Worm (Caenorhabditis elegans) whole organism, L4 larva: Measurements from ENCODE around the gene sto-2.

Experiments
- D1046.2 ChIP-seq: fragments of 200-800 bp; sonication (Bioruptor generic); IDR thresholded peaks from 2 replicates; pipeline ENCODE4 v1.3.6; 2022; ENCODE audit warnings: missing genetic modification characterization, missing compliant biosample characterization
- F26F4.8 ChIP-seq: fragments of 200-800 bp; sonication (Bioruptor generic); conservative IDR thresholded peaks from 2 replicates; pipeline ENCODE4 v1.3.6; 2022; ENCODE audit warnings: missing genetic modification characterization, missing compliant biosample characterization
- F37D6.2 ChIP-seq: sonication (generic microtip); optimal IDR thresholded peaks from 2 replicates; lab custom pipeline; 2016; ENCODE audit warnings: mild to moderate bottlenecking, missing genetic modification characterization, missing compliant biosample characterization
- Y105C5A.15 ChIP-seq: fragments of 200-800 bp; sonication (Bioruptor generic); IDR thresholded peaks from 2 replicates; pipeline ENCODE4 v1.3.6; 2022; ENCODE audit warnings: missing genetic modification characterization, missing compliant biosample characterization
- Y48G9A.11 ChIP-seq: fragments of 200-800 bp; sonication (Bioruptor generic); IDR thresholded peaks from 2 replicates; pipeline ENCODE4 v1.3.6; 2022; ENCODE audit warnings: missing genetic modification reagents, missing genetic modification characterization, missing compliant biosample characterization
- Y5F2A.4 ChIP-seq: fragments of 200-800 bp; sonication (Bioruptor generic); optimal IDR thresholded peaks from 2 replicates; lab custom pipeline; 2018; ENCODE audit warnings: mild to moderate bottlenecking, missing genetic modification characterization, missing compliant biosample characterization
- ZK337.2 ChIP-seq: fragments of 200-800 bp; sonication (Bioruptor generic); IDR thresholded peaks from 2 replicates; pipeline ENCODE4 v1.3.6; 2022; ENCODE audit warnings: missing genetic modification reagents, missing genetic modification characterization, missing compliant biosample characterization
- aly-2 ChIP-seq: sonication (generic microtip); optimal IDR thresholded peaks from 2 replicates; lab custom pipeline; 2018; ENCODE audit warnings: missing biosample characterization, missing genetic modification characterization
- ama-1 ChIP-seq: fragments of 150-350 bp; optimal IDR thresholded peaks from 2 replicates; lab custom pipeline; 2014; ENCODE audit warnings: inconsistent platforms, mixed read lengths
- arid-1 ChIP-seq: fragments of 200-800 bp; sonication (Bioruptor generic); conservative IDR thresholded peaks from 2 replicates; pipeline ENCODE4 v1.3.6; 2022; ENCODE audit warnings: missing genetic modification reagents, missing genetic modification characterization, missing compliant biosample characterization
- attf-4 ChIP-seq: sonication (generic microtip); optimal IDR thresholded peaks from 3 replicates; lab custom pipeline; 2017; ENCODE audit warnings: missing biosample characterization, missing genetic modification characterization
- ceh-20 ChIP-seq: fragments of 200-800 bp; sonication (Bioruptor generic); IDR thresholded peaks from 2 replicates; pipeline ENCODE4 v1.3.6; 2022; ENCODE audit warnings: missing genetic modification reagents, missing genetic modification characterization, missing compliant biosample characterization
- ceh-32 ChIP-seq: sonication (generic microtip); optimal IDR thresholded peaks from 2 replicates; lab custom pipeline; 2016; ENCODE audit warnings: mild to moderate bottlenecking, missing genetic modification characterization, missing compliant biosample characterization; ENCODE audit not compliant: poor library complexity
- ces-1 ChIP-seq: fragments of 150-350 bp; sonication (generic microtip); optimal IDR thresholded peaks from 4 replicates; lab custom pipeline; 2014; ENCODE audit warnings: missing biosample characterization, missing genetic modification reagents, missing genetic modification characterization
- cey-2 ChIP-seq: sonication (generic microtip); optimal IDR thresholded peaks from 3 replicates; lab custom pipeline; 2017; ENCODE audit warnings: missing genetic modification characterization, mild to moderate bottlenecking, missing compliant biosample characterization, antibody characterized with exemption, borderline replicate concordance; ENCODE audit not compliant: insufficient read depth
- daf-12 ChIP-seq: fragments of 150-350 bp; optimal IDR thresholded peaks from 2 replicates; lab custom pipeline; 2014; ENCODE audit warnings: missing biosample characterization, missing genetic modification reagents, missing genetic modification characterization
- daf-16 ChIP-seq, 3 experiments: sonication (generic microtip); optimal IDR thresholded peaks; 2 replicates each; lab custom pipeline; 2016 to 2017; ENCODE audit warnings: missing genetic modification characterization in 3 of 3, missing genetic modification reagents in 3 of 3, mild to moderate bottlenecking in 2 of 3, missing compliant biosample characterization in 2 of 3, missing biosample characterization in 1 of 3, moderate library complexity in 1 of 3
- daf-19 ChIP-seq: fragments of 200-800 bp; sonication (Bioruptor generic); conservative IDR thresholded peaks from 2 replicates; pipeline ENCODE4 v1.3.6; 2022; ENCODE audit warnings: missing genetic modification characterization, missing compliant biosample characterization
- daf-8 ChIP-seq: fragments of 200-800 bp; sonication (Bioruptor generic); IDR thresholded peaks from 2 replicates; pipeline ENCODE4 v1.3.6; 2022; ENCODE audit warnings: missing genetic modification characterization, missing compliant biosample characterization
- dmd-6 ChIP-seq: fragments of 200-800 bp; sonication (Bioruptor generic); IDR thresholded peaks from 2 replicates; pipeline ENCODE4 v1.3.6; 2022; ENCODE audit warnings: missing genetic modification reagents, missing genetic modification characterization, missing compliant biosample characterization
- dmd-9 ChIP-seq: fragments of 200-800 bp; sonication (Bioruptor generic); IDR thresholded peaks from 2 replicates; pipeline ENCODE4 v1.3.6; 2022; ENCODE audit warnings: missing genetic modification reagents, missing genetic modification characterization, missing compliant biosample characterization
- dpl-1 ChIP-seq: fragments of 150-350 bp; optimal IDR thresholded peaks from 2 replicates; lab custom pipeline; 2014; ENCODE audit warnings: missing biosample characterization, missing genetic modification reagents, missing genetic modification characterization
- egl-27 ChIP-seq: sonication (generic microtip); optimal IDR thresholded peaks from 3 replicates; lab custom pipeline; 2017; ENCODE audit warnings: missing biosample characterization, missing genetic modification reagents, missing genetic modification characterization
- fos-1 ChIP-seq: fragments of 150-350 bp; optimal IDR thresholded peaks from 2 replicates; lab custom pipeline; 2014; ENCODE audit warnings: missing biosample characterization, missing genetic modification characterization
- hif-1 ChIP-seq, 2 experiments: sonication (generic microtip); optimal IDR thresholded peaks; 2 replicates each; lab custom pipeline; 2016 to 2017; ENCODE audit warnings: missing compliant biosample characterization in 2 of 2, missing genetic modification characterization in 2 of 2, missing genetic modification reagents in 2 of 2, missing genotype in 2 of 2, mild to moderate bottlenecking in 1 of 2
- hlh-11 ChIP-seq: fragments of 200-800 bp; sonication (Bioruptor generic); optimal IDR thresholded peaks from 2 replicates; lab custom pipeline; 2018; ENCODE audit warnings: mild to moderate bottlenecking, missing genetic modification characterization, missing compliant biosample characterization
- hmg-1.1 ChIP-seq: fragments of 200-800 bp; sonication (Bioruptor generic); IDR thresholded peaks from 2 replicates; pipeline ENCODE4 v1.3.6; 2022; ENCODE audit warnings: missing genetic modification reagents, missing genetic modification characterization, missing compliant biosample characterization
- jun-1 ChIP-seq: fragments of 150-350 bp; optimal IDR thresholded peaks from 2 replicates; lab custom pipeline; 2014; ENCODE audit warnings: missing biosample characterization, missing genetic modification reagents, missing genetic modification characterization
- lin-15B ChIP-seq: fragments of 150-350 bp; sonication (generic microtip); optimal IDR thresholded peaks from 3 replicates; lab custom pipeline; 2014; ENCODE audit warnings: missing biosample characterization, missing genetic modification characterization
- lsy-2 ChIP-seq, 2 experiments: fragments of 150-350 bp in 1 of 2; sonication (generic microtip) in 1 of 2; optimal IDR thresholded peaks; 2 replicates each; lab custom pipeline; 2014 to 2017; ENCODE audit warnings: missing biosample characterization in 2 of 2, missing genetic modification characterization in 2 of 2
- mdt-29 ChIP-seq: fragments of 200-800 bp; sonication (Bioruptor generic); IDR thresholded peaks from 2 replicates; pipeline ENCODE4 v1.3.6; 2022; ENCODE audit warnings: missing genetic modification reagents, missing genetic modification characterization, missing compliant biosample characterization
- mep-1 ChIP-seq: fragments of 150-350 bp; sonication (generic microtip); optimal IDR thresholded peaks from 3 replicates; lab custom pipeline; 2014; ENCODE audit warnings: missing biosample characterization, missing genetic modification characterization
- mxl-3 ChIP-seq: fragments of 200-800 bp; sonication (Bioruptor generic); optimal IDR thresholded peaks from 2 replicates; lab custom pipeline; 2018; ENCODE audit warnings: mild to moderate bottlenecking, missing genetic modification characterization, missing compliant biosample characterization
- nhr-10 ChIP-seq: fragments of 150-350 bp; optimal IDR thresholded peaks from 2 replicates; lab custom pipeline; 2014; ENCODE audit warnings: missing biosample characterization, missing genetic modification characterization
- nhr-102 ChIP-seq: sonication (generic microtip); optimal IDR thresholded peaks from 2 replicates; lab custom pipeline; 2016; ENCODE audit warnings: mild to moderate bottlenecking, missing genetic modification characterization, moderate library complexity, missing compliant biosample characterization
- nhr-11 ChIP-seq: fragments of 150-350 bp; optimal IDR thresholded peaks from 2 replicates; lab custom pipeline; 2014; ENCODE audit warnings: missing biosample characterization, missing genetic modification characterization
- nhr-111 ChIP-seq: fragments of 200-800 bp; sonication (Bioruptor generic); optimal IDR thresholded peaks from 2 replicates; lab custom pipeline; 2018; ENCODE audit warnings: mild to moderate bottlenecking, missing genetic modification characterization, missing compliant biosample characterization
- nhr-25 ChIP-seq: sonication (generic microtip); optimal IDR thresholded peaks from 2 replicates; lab custom pipeline; 2017; ENCODE audit warnings: missing genetic modification characterization, mild to moderate bottlenecking, missing compliant biosample characterization, antibody characterized with exemption, moderate library complexity, borderline replicate concordance; ENCODE audit not compliant: insufficient read depth
- nhr-28 ChIP-seq: fragments of 150-350 bp; optimal IDR thresholded peaks from 2 replicates; lab custom pipeline; 2014; ENCODE audit warnings: missing biosample characterization, missing genetic modification characterization
- nhr-42 ChIP-seq: fragments of 200-800 bp; sonication (Bioruptor generic); IDR thresholded peaks from 2 replicates; pipeline ENCODE4 v1.3.6; 2022; ENCODE audit warnings: missing genetic modification characterization, missing compliant biosample characterization
- nhr-76 ChIP-seq: fragments of 150-350 bp; optimal IDR thresholded peaks from 2 replicates; lab custom pipeline; 2014; ENCODE audit warnings: missing biosample characterization, missing genetic modification characterization
- php-3 ChIP-seq: fragments of 200-800 bp; sonication (Bioruptor generic); IDR thresholded peaks from 2 replicates; pipeline ENCODE4 v1.3.6; 2022; ENCODE audit warnings: missing genetic modification reagents, missing genetic modification characterization, missing compliant biosample characterization
- rbr-2 ChIP-seq: sonication (generic microtip); optimal IDR thresholded peaks from 2 replicates; lab custom pipeline; 2016; ENCODE audit warnings: missing genotype, missing genetic modification characterization, missing compliant biosample characterization
- saeg-2 ChIP-seq: fragments of 200-800 bp; sonication (Bioruptor generic); IDR thresholded peaks from 2 replicates; pipeline ENCODE4 v1.3.6; 2022; ENCODE audit warnings: missing genetic modification reagents, missing genetic modification characterization, missing compliant biosample characterization
- skn-1 ChIP-seq: fragments of 150-350 bp; optimal IDR thresholded peaks from 2 replicates; lab custom pipeline; 2014; ENCODE audit warnings: missing biosample characterization, missing genetic modification characterization
- spr-3 ChIP-seq: fragments of 200-800 bp; sonication (Bioruptor generic); optimal IDR thresholded peaks from 2 replicates; lab custom pipeline; 2018; ENCODE audit warnings: mild to moderate bottlenecking, missing genetic modification characterization, missing compliant biosample characterization
- tra-1 ChIP-seq: fragments of 200-800 bp; sonication (Bioruptor generic); IDR thresholded peaks from 2 replicates; pipeline ENCODE4 v1.3.6; 2022; ENCODE audit warnings: missing genetic modification reagents, missing genetic modification characterization, missing compliant biosample characterization
- zag-1 ChIP-seq: fragments of 150-350 bp; optimal IDR thresholded peaks from 2 replicates; lab custom pipeline; 2014; ENCODE audit warnings: missing biosample characterization, missing genetic modification characterization
- zfp-3 ChIP-seq: fragments of 200-800 bp; sonication (Bioruptor generic); conservative IDR thresholded peaks from 2 replicates; pipeline ENCODE4 v1.3.6; 2022; ENCODE audit warnings: missing genetic modification reagents, missing genetic modification characterization, missing compliant biosample characterization
- zip-2 ChIP-seq: fragments of 150-350 bp; optimal IDR thresholded peaks from 2 replicates; lab custom pipeline; 2014; ENCODE audit warnings: missing biosample characterization, missing genetic modification characterization
- ztf-7 ChIP-seq: fragments of 150-350 bp; optimal IDR thresholded peaks from 2 replicates; lab custom pipeline; 2014; ENCODE audit warnings: missing biosample characterization, missing genetic modification characterization

The sto-2 gene

DNA sequence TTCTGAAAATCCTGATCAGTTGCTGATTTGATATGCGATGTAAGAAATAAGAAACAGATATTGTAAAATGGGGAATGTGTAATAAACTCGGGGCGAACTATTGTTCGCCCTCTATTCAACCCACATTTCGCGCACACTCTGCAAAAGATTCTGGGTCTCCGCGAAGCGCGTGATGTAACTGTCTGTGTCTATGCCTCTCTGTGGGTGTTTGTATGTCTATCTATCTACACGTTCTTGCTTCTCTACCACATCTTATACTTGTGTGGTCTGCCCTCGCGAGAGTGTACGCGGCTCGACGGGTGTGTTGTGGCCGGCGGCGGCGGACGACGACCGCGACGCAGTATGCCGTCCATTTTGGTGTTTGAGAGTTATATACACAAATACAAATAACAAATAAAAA, 13.3 kb upstream of the sto-2 start (continued):
- TF ChIP-seq F26F4.8 (GFP tag; lab: Robert Waterston, UW) (no peak), ceh-20 (peak; percentile 52; the same call in 1 of the 2 replicates), ceh-32 (tag; lab: Kevin White, UChicago) (no peak), tra-1 (no peak), skn-1 (tag; lab: Kevin White, UChicago) (no peak), hmg-1.1 (GFP tag; lab: Robert Waterston, UW) (peak; percentile 85), nhr-42 (GFP tag; lab: Robert Waterston, UW) (0 out of 2 replicates have a peak, but pooled peaks have one; percentile 7), Y48G9A.11 (GFP tag; lab: Robert Waterston, UW) (no peak), zag-1 (tag; lab: Kevin White, UChicago) (no peak), daf-16 (GFP tag; optimal IDR thresholded peaks at IDR 0.05; lab: Kevin White, UChicago) (no peak), daf-16 (tag; optimal IDR thresholded peaks at IDR 0.05; lab: Kevin White, UChicago) (peak; percentile 69), daf-8 (GFP tag; lab: Robert Waterston, UW) (no peak), nhr-76 (tag; lab: Kevin White, UChicago) (no peak), arid-1 (no peak), lin-15B (tag; lab: Kevin White, UChicago) (no peak), saeg-2 (GFP tag; lab: Robert Waterston, UW) (no peak), ztf-7 (tag; lab: Kevin White, UChicago) (no peak), hlh-11 (tag; lab: Kevin White, UChicago) (peak; percentile 89), daf-12 (tag; lab: Kevin White, UChicago) (no peak), dmd-9 (GFP tag; lab: Robert Waterston, UW) (no peak), mxl-3 (GFP tag; lab: Kevin White, UChicago) (peak; percentile 92), fos-1 (tag; lab: Kevin White, UChicago) (no peak), zfp-3 (GFP tag; lab: Robert Waterston, UW) (no peak), attf-4 (tag; lab: Kevin White, UChicago) (no peak), egl-27 (tag; lab: Kevin White, UChicago) (no peak), nhr-111 (GFP tag; lab: Kevin White, UChicago) (no peak), ces-1 (GFP tag; lab: Kevin White, UChicago) (no peak), hif-1 (tag; optimal IDR thresholded peaks at IDR 0.05; lab: Kevin White, UChicago) (peak in 1 of 2 experiments; percentile 77), dpl-1 (GFP tag; lab: Kevin White, UChicago) (no peak), zip-2 (tag; lab: Kevin White, UChicago) (no peak), nhr-11 (tag; lab: Kevin White, UChicago) (peak; percentile 55), dmd-6 (peak; percentile 67), spr-3 (GFP tag; lab: Kevin White, UChicago) (no peak), ama-1 (no peak), jun-1 (tag; lab: Kevin White, UChicago) (peak; percentile 26), lsy-2 (tag; optimal IDR thresholded peaks at IDR 0.05; lab: Kevin White, UChicago) (peak in 1 of 2 experiments; percentile 73), php-3 (GFP tag; lab: Robert Waterston, UW) (peak; percentile 73; the same call in 1 of the 2 replicates), mep-1 (peak; percentile 81), mdt-29 (GFP tag; lab: Robert Waterston, UW) (no peak), rbr-2 (tag; lab: Kevin White, UChicago) (peak; percentile 77), cey-2 (tag; lab: Kevin White, UChicago) (no peak), Y5F2A.4 (GFP tag; lab: Kevin White, UChicago) (no peak), Y105C5A.15 (no peak), D1046.2 (no peak), nhr-25 (peak; percentile 4), F37D6.2 (tag; lab: Kevin White, UChicago) (peak; percentile 53), nhr-10 (peak; percentile 47), aly-2 (no peak), nhr-28 (peak; percentile 86), daf-19 (no peak), nhr-102 (peak; percentile 23), ZK337.2 (GFP tag; lab: Robert Waterston, UW) (no peak)
